Worm (Caenorhabditis elegans) whole organism, midembryonic: Measurements from ENCODE around the gene tomm-22.
A peak's percentile ranks its signal among the peaks of the same experiment; 100 is the strongest.

ENCODE experiments used
- T22C8.4 ChIP-seq: fragments of 200-800 bp; sonication (Bioruptor generic); IDR thresholded peaks from 2 replicates; pipeline ENCODE4 v1.3.6; 2022; ENCODE audit warnings: missing genetic modification characterization, missing compliant biosample characterization
- cog-1 ChIP-seq: sonication (generic microtip); optimal IDR thresholded peaks from 2 replicates; lab custom pipeline; 2016; ENCODE audit warnings: missing genetic modification characterization, missing compliant biosample characterization
- flt-1 ChIP-seq: fragments of 200-800 bp; sonication (Bioruptor generic); IDR thresholded peaks from 2 replicates; pipeline ENCODE4 v1.3.6; 2022; ENCODE audit warnings: missing genetic modification characterization, missing compliant biosample characterization
- klf-2 ChIP-seq: fragments of 200-800 bp; sonication (Bioruptor generic); conservative IDR thresholded peaks from 2 replicates; pipeline ENCODE4 v1.3.6; 2022; ENCODE audit warnings: missing genetic modification reagents, missing genetic modification characterization, missing compliant biosample characterization
- med-1 ChIP-seq: sonication (generic microtip); optimal IDR thresholded peaks from 2 replicates; lab custom pipeline; 2017; ENCODE audit warnings: missing genetic modification characterization, mild to moderate bottlenecking, missing compliant biosample characterization, antibody characterized with exemption, missing genetic modification reagents; ENCODE audit not compliant: insufficient read depth
- ref-1 ChIP-seq: fragments of 200-800 bp; sonication (Bioruptor generic); conservative IDR thresholded peaks from 2 replicates; pipeline ENCODE4 v1.3.6; 2022; ENCODE audit warnings: missing genetic modification reagents, missing genetic modification characterization, missing compliant biosample characterization
- tab-1 ChIP-seq: fragments of 200-800 bp; sonication (Bioruptor generic); IDR thresholded peaks from 2 replicates; pipeline ENCODE4 v1.3.6; 2022; ENCODE audit warnings: missing genetic modification characterization, missing compliant biosample characterization
- ztf-23 ChIP-seq: fragments of 200-800 bp; sonication (Bioruptor generic); IDR thresholded peaks from 2 replicates; pipeline ENCODE4 v1.3.6; 2022; ENCODE audit warnings: missing genetic modification reagents, missing genetic modification characterization, missing compliant biosample characterization
- ztf-29 ChIP-seq: fragments of 200-800 bp; sonication (Bioruptor generic); IDR thresholded peaks from 2 replicates; pipeline ENCODE4 v1.3.6; 2022; ENCODE audit warnings: missing genetic modification reagents, missing genetic modification characterization, missing compliant biosample characterization

The tomm-22 gene

DNA sequence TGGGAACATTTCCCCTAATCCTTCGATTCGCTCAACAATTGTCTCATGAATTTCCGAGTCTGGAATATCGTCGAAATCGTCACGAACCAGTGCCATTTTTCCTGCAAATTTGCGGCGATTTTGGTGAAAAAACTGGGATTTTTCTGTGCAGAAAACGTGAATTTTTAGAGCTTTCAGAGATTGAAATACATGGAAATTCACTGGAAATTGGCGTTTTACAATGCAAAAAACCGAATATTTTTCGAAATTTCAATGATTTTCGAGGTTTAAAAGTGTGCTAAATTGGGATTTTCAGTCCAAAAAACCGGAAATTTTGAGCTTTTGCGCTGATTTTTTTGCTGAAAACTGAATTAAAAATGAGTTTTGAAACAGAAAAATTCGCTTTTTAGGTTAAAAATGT is at the start of gene tomm-22:
Gene tomm-22 (minus strand): TSS at position 101 of the 400 bp plus-strand sequence.
- TF ChIP-seq med-1 (GFP tag; lab: Kevin White, UChicago) (no peak), tab-1 (GFP tag; lab: Robert Waterston, UW) (no peak), klf-2 (no peak), ref-1 (no peak), T22C8.4 (GFP tag; lab: Robert Waterston, UW) (no peak), ztf-23 (GFP tag; lab: Robert Waterston, UW) (no peak), flt-1 (GFP tag; lab: Robert Waterston, UW) (no peak), cog-1 (tag; lab: Kevin White, UChicago) (no peak), ztf-29 (GFP tag; lab: Robert Waterston, UW) (no peak)

DNA sequence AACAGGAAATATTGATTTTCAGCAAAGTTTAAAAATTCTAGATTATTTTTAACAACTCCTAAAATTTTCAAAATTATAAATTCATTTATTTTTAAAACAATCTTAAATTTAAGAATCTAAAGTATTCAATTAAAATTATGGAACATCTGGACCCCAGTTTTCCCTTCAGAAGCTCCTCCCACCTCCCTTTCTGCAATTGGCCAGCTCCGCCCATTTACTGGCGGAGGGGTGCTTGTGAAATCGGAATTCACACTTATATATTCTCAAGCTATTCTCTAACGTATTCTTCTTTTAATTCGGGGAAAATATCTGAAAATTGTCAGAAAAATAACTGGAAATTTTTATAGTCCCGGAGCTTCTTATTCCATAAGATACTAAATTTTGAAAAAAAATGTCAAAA is 45.5 kb upstream of the tomm-22 start, which contains the start of gene mab-9:
Gene mab-9 (plus strand): TSS at position 260 of the 400 bp plus-strand sequence.
- no peak for TF ChIP-seq klf-2
- no peak for TF ChIP-seq T22C8.4 (GFP tag; lab: Robert Waterston, UW)
- TF ChIP-seq cog-1 (tag; lab: Kevin White, UChicago), result no peak
- no peak for TF ChIP-seq tab-1 (GFP tag; lab: Robert Waterston, UW)
- TF ChIP-seq med-1 (GFP tag; lab: Kevin White, UChicago), result no peak
- TF ChIP-seq flt-1 (GFP tag; lab: Robert Waterston, UW), result no peak
- no peak for TF ChIP-seq ref-1
- no peak for TF ChIP-seq ztf-23 (GFP tag; lab: Robert Waterston, UW)
- no peak for TF ChIP-seq ztf-29 (GFP tag; lab: Robert Waterston, UW)

DNA sequence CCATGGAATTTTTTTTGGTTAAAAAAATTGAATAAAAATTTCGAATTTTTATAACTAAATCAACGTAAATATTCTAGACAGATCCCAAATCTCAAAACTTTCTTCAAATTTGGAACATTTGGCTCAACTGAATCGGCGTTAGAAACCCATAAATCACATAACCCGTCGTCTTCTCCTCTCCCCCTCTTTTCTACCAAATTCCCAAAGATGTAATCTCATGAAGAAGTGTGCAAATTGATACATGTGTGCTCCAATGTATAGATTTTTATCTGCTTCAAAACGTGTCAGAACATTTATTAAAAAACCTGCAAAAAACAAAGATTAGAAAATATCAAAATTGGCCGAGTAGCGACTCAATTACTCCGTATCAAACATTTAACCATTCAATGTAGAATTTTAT is 42.4 kb upstream of the tomm-22 start:
- TF ChIP-seq ref-1, result no peak
- no peak for TF ChIP-seq klf-2
- no peak for TF ChIP-seq T22C8.4 (GFP tag; lab: Robert Waterston, UW)
- TF ChIP-seq ztf-23 (GFP tag; lab: Robert Waterston, UW), result no peak
- no peak for TF ChIP-seq tab-1 (GFP tag; lab: Robert Waterston, UW)
- TF ChIP-seq cog-1 (tag; lab: Kevin White, UChicago), result no peak
- no peak for TF ChIP-seq flt-1 (GFP tag; lab: Robert Waterston, UW)
- no peak for TF ChIP-seq ztf-29 (GFP tag; lab: Robert Waterston, UW)
- TF ChIP-seq med-1 (GFP tag; lab: Kevin White, UChicago), result no peak

DNA sequence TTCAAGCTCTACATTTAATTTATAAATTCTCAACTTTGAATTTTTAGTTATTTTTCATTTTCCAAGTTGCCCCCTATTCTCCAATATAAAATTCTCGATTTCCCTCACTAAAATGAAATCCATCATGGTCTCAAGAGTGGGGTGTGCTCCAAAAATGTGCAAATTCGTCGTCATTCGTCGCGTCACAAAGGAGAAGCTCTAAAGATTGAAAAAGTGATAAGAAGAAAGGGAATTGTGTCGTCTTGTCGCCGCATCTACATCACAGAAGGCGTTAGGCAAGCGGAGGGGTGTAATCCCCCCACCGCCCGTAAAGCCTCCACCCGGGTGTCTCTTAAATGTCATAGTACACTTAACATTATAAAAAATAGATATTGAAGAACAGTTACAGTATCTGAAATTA is 41.7 kb upstream of the tomm-22 start:
- TF ChIP-seq med-1 (GFP tag; lab: Kevin White, UChicago) (no peak), T22C8.4 (GFP tag; lab: Robert Waterston, UW) (no peak), ztf-29 (GFP tag; lab: Robert Waterston, UW) (no peak), flt-1 (GFP tag; lab: Robert Waterston, UW) (no peak), klf-2 (no peak), tab-1 (GFP tag; lab: Robert Waterston, UW) (no peak), ztf-23 (GFP tag; lab: Robert Waterston, UW) (no peak), ref-1 (no peak), cog-1 (tag; lab: Kevin White, UChicago) (no peak)

DNA sequence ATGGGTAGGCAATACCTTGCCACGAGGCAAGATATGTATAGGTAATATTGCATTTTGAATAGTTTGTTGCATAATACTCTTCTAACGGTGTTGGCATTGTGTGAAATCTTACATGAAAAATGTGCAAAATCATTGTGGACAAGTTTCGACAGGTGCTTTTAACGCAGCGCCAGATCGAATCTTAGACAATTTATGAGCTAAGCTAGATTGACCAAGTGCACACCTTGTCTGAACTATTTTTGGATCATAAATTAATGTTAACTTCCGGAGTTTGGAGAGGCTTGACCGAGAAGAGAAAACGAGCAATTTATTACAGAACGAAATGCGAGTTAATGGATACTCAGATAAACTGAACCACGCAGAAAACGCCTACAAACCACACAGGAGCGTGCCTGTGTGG is 39.0 kb upstream of the tomm-22 start, which contains the start of gene srh-105:
Gene srh-105 (minus strand): TSS at position 101 of the 400 bp plus-strand sequence.
- TF ChIP-seq T22C8.4 (GFP tag; lab: Robert Waterston, UW), result no peak
- TF ChIP-seq klf-2, result no peak
- TF ChIP-seq cog-1 (tag; lab: Kevin White, UChicago), result no peak
- no peak for TF ChIP-seq tab-1 (GFP tag; lab: Robert Waterston, UW)
- TF ChIP-seq ref-1, result no peak
- no peak for TF ChIP-seq ztf-29 (GFP tag; lab: Robert Waterston, UW)
- TF ChIP-seq med-1 (GFP tag; lab: Kevin White, UChicago), result no peak
- no peak for TF ChIP-seq ztf-23 (GFP tag; lab: Robert Waterston, UW)
- TF ChIP-seq flt-1 (GFP tag; lab: Robert Waterston, UW), result no peak

DNA sequence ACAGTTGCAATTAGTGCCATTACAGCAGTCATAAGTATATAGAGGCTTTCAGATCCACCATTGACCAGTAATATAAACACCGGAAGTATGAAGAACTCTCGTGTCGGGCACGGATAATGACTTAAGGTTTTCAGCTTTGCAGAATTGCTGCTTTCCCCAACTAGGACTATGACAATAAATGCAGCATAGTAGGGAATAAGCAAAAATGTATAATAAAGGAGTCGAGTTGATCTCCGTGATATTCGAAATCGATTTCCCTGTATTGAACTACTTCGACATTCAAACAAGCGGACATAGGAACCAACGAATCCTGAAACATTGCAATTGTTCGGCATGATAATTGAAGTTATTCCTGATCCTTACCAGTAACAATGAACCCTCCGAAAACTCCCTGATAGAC is 38.3 kb upstream of the tomm-22 start:
- no peak for TF ChIP-seq tab-1 (GFP tag; lab: Robert Waterston, UW)
- TF ChIP-seq T22C8.4 (GFP tag; lab: Robert Waterston, UW), result no peak
- no peak for TF ChIP-seq ref-1
- no peak for TF ChIP-seq ztf-23 (GFP tag; lab: Robert Waterston, UW)
- TF ChIP-seq cog-1 (tag; lab: Kevin White, UChicago), result no peak
- no peak for TF ChIP-seq klf-2
- no peak for TF ChIP-seq ztf-29 (GFP tag; lab: Robert Waterston, UW)
- TF ChIP-seq flt-1 (GFP tag; lab: Robert Waterston, UW), result no peak
- no peak for TF ChIP-seq med-1 (GFP tag; lab: Kevin White, UChicago)

DNA sequence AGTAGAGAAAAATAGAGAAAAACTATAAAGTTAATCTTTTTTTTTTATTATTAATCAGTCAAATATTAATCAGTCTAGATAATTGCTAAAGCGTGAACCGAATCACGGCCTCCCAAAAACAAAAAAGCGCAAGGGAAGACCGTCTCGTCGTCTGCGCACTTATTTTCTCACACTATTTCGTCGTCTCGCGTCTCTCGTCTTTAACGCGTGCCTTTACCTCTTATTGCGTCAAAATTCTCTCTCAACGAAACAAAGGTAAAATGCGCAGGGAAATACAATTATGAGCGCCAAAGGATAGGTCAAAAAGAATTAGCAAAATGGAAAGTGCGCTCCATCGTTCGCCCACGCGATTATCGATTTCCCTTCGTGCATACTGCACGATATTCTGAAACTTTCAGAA is 35.8 kb upstream of the tomm-22 start:
- no peak for TF ChIP-seq tab-1 (GFP tag; lab: Robert Waterston, UW)
- no peak for TF ChIP-seq ztf-23 (GFP tag; lab: Robert Waterston, UW)
- no peak for TF ChIP-seq klf-2
- TF ChIP-seq flt-1 (GFP tag; lab: Robert Waterston, UW), result 0 out of 2 replicates have a peak, but pooled peaks have one; percentile 35
- no peak for TF ChIP-seq med-1 (GFP tag; lab: Kevin White, UChicago)

DNA sequence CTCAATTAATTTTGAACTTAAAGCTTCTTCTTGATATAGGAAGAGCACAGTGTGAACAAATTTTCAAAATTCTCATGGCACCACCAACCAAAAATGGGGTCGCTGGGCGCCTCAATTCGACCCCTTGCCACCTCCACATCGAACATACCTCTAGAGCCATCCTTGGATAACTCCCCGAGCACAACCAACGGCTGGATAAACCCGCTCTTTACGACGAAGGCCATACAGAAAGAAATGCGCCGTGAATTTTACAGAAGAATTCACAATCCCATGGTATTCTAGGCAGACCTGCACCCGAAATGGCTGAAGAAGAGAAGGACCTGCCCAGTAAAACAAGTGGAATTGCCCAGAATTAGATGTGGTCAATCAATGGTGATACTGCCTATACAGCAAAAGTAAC is 32.4 kb upstream of the tomm-22 start:
- TF ChIP-seq ztf-29 (GFP tag; lab: Robert Waterston, UW) (no peak), T22C8.4 (GFP tag; lab: Robert Waterston, UW) (no peak), ref-1 (no peak), tab-1 (GFP tag; lab: Robert Waterston, UW) (no peak), klf-2 (no peak), cog-1 (tag; lab: Kevin White, UChicago) (no peak), med-1 (GFP tag; lab: Kevin White, UChicago) (no peak), ztf-23 (GFP tag; lab: Robert Waterston, UW) (no peak), flt-1 (GFP tag; lab: Robert Waterston, UW) (no peak)

DNA sequence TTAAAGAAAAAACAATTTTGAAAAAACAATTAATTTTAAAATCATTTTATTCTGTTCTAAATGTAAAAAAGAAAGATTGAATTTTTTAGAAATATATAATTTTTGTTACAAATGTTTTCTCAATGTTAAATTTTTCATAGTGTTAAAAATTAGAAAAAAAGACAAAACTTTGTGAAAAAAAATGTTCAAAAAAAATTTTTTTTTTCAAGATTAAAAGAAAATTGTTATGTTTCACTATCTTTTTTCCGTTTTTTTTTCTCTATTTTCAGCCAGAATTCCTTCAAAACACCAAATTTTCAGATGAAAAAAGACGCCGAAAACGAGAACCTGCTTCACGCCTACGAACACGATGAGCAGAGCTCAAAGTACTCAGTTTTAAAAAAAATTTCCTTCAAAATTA is 24.8 kb upstream of the tomm-22 start, which contains the start of gene sms-5:
Gene sms-5 (plus strand): TSS at position 301 of the 400 bp plus-strand sequence.
- TF ChIP-seq ref-1 (no peak), T22C8.4 (GFP tag; lab: Robert Waterston, UW) (no peak), tab-1 (GFP tag; lab: Robert Waterston, UW) (no peak), cog-1 (tag; lab: Kevin White, UChicago) (no peak), flt-1 (GFP tag; lab: Robert Waterston, UW) (no peak), med-1 (GFP tag; lab: Kevin White, UChicago) (no peak), klf-2 (no peak), ztf-23 (GFP tag; lab: Robert Waterston, UW) (no peak), ztf-29 (GFP tag; lab: Robert Waterston, UW) (no peak)
